Worm (Caenorhabditis elegans) whole organism, L4 larva: ENCODE results near the gene flcn-1.

Source experiments
- F44E2.7 ChIP-seq: fragments of 200-800 bp; sonication (Bioruptor generic); IDR thresholded peaks from 2 replicates; pipeline ENCODE4 v2.1.2; 2022; ENCODE audit warnings: missing genetic modification characterization, missing compliant biosample characterization
- egl-27 ChIP-seq: sonication (generic microtip); optimal IDR thresholded peaks from 3 replicates; lab custom pipeline; 2017; ENCODE audit warnings: missing biosample characterization, missing genetic modification reagents, missing genetic modification characterization
- php-3 ChIP-seq: fragments of 200-800 bp; sonication (Bioruptor generic); IDR thresholded peaks from 2 replicates; pipeline ENCODE4 v1.3.6; 2022; ENCODE audit warnings: missing genetic modification reagents, missing genetic modification characterization, missing compliant biosample characterization

ce11 chrII:6995583-6995982 lies 67.0 kb downstream of the flcn-1 start:
- TF ChIP-seq egl-27 (tag; lab: Kevin White, UChicago): no peak
- no peak for TF ChIP-seq F44E2.7
- no peak for TF ChIP-seq php-3 (GFP tag; lab: Robert Waterston, UW)
